Worm (Caenorhabditis elegans) whole organism, L2 larva: ENCODE data around the gene fbxa-135.

Experiments
- ama-1 ChIP-seq: fragments of 150-350 bp; optimal IDR thresholded peaks from 2 replicates; lab custom pipeline; 2018; ENCODE audit warnings: inconsistent platforms
- nhr-77 ChIP-seq: fragments of 150-350 bp; optimal IDR thresholded peaks from 2 replicates; lab custom pipeline; 2014; ENCODE audit warnings: missing biosample characterization, missing genetic modification characterization
- unc-62 ChIP-seq: fragments of 150-350 bp; optimal IDR thresholded peaks from 2 replicates; lab custom pipeline; 2014; ENCODE audit warnings: missing biosample characterization, missing genetic modification reagents, missing genetic modification characterization
- zag-1 ChIP-seq: fragments of 150-350 bp; optimal IDR thresholded peaks from 2 replicates; lab custom pipeline; 2014; ENCODE audit warnings: missing biosample characterization, missing genetic modification characterization

DNA sequence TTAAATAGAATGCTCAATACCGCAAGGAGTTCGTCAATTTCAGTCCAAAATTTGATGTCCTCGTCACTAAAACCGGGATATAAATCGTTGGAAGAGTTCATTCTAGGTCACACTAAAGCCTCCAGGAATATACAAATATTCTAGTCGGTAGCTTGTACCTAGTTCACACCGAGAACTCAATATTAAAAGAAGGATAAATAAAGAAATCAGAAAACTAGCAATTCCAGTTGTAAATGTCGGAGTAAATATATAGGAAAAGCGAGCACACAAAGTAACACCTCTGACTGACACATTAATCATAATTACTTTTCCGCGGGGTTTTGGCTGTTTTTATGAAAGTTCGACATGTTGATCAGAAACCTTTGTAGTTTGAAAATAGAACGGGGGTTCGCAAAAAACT lies 49.4 kb downstream of the fbxa-135 start, which contains the start of gene srw-33:
- TF ChIP-seq zag-1 (tag; lab: Kevin White, UChicago) (no peak), unc-62 (GFP tag; lab: Kevin White, UChicago) (no peak), nhr-77 (no peak), ama-1 (no peak)
